Fruit fly (Drosophila melanogaster) whole organism, embryonic: ENCODE data around the gene CG34149.

ENCODE experiments used
- Asciz ChIP-seq: fragments of 200-800 bp; sonication (Bioruptor generic); optimal IDR thresholded peaks from 2 replicates; lab custom pipeline; 2017; ENCODE audit warnings: missing biosample characterization, mild to moderate bottlenecking, missing genetic modification characterization, missing genetic modification reagents
- Awh ChIP-seq: fragments of 200-800 bp; sonication (Bioruptor generic); IDR thresholded peaks from 2 replicates; pipeline ENCODE4, ENCODE4 v1.3.6; 2022; ENCODE audit warnings: missing biosample characterization, missing genetic modification characterization
- Bgb ChIP-seq: fragments of 200-800 bp; sonication (Bioruptor generic); IDR thresholded peaks from 2 replicates; pipeline ENCODE4 v1.3.6; 2022; ENCODE audit warnings: missing biosample characterization, missing genetic modification characterization; ENCODE audit not compliant: partially characterized antibody
- CG10267 ChIP-seq: fragments of 200-800 bp; sonication (Bioruptor generic); optimal IDR thresholded peaks from 2 replicates; lab custom pipeline; 2018; ENCODE audit warnings: missing biosample characterization, mild to moderate bottlenecking, missing genetic modification characterization, moderate library complexity
- CG10462 ChIP-seq: fragments of 200-800 bp; sonication (Bioruptor generic); optimal IDR thresholded peaks from 2 replicates; lab custom pipeline; 2016; ENCODE audit warnings: missing biosample characterization, missing genetic modification characterization
- CG10654 ChIP-seq: fragments of 200-800 bp; sonication (Bioruptor generic); optimal IDR thresholded peaks from 2 replicates; lab custom pipeline; 2016; ENCODE audit warnings: missing biosample characterization, missing genetic modification characterization
- CG11504 ChIP-seq: fragments of 200-800 bp; sonication (Bioruptor generic); optimal IDR thresholded peaks from 3 replicates; lab custom pipeline; 2019; ENCODE audit warnings: missing biosample characterization, mild to moderate bottlenecking, missing genetic modification characterization, moderate library complexity
- CG13775 ChIP-seq: fragments of 200-800 bp; sonication (Bioruptor generic); optimal IDR thresholded peaks from 3 replicates; lab custom pipeline; 2017; ENCODE audit warnings: missing biosample characterization, mild to moderate bottlenecking, missing genetic modification characterization
- CG15696 ChIP-seq: fragments of 200-800 bp; sonication (Bioruptor generic); optimal IDR thresholded peaks from 2 replicates; lab custom pipeline; 2019; ENCODE audit warnings: missing biosample characterization, mild to moderate bottlenecking, missing genetic modification characterization, moderate library complexity
- CG16815 ChIP-seq: fragments of 200-800 bp; sonication (Bioruptor generic); optimal IDR thresholded peaks from 3 replicates; lab custom pipeline; 2017; ENCODE audit warnings: missing biosample characterization, mild to moderate bottlenecking, missing genetic modification characterization
- CG18764 ChIP-seq: fragments of 200-800 bp; sonication (Bioruptor generic); optimal IDR thresholded peaks from 3 replicates; lab custom pipeline; 2016; ENCODE audit warnings: missing biosample characterization, missing genetic modification characterization
- CG34224 ChIP-seq: fragments of 200-800 bp; sonication (Bioruptor generic); IDR thresholded peaks from 3 replicates; pipeline ENCODE4 v1.3.6; 2022; ENCODE audit warnings: missing biosample characterization, missing genetic modification characterization; ENCODE audit not compliant: partially characterized antibody
- CG4328 ChIP-seq: fragments of 200-800 bp; sonication (Bioruptor generic); optimal IDR thresholded peaks from 3 replicates; lab custom pipeline; 2017; ENCODE audit warnings: missing biosample characterization, missing genetic modification reagents, missing genetic modification characterization
- CG4404 ChIP-seq: fragments of 200-800 bp; sonication (Bioruptor generic); IDR thresholded peaks from 2 replicates; pipeline ENCODE4 v1.3.6; 2022; ENCODE audit warnings: missing biosample characterization, missing genetic modification characterization
- CG6813 ChIP-seq: fragments of 200-800 bp; sonication (Bioruptor generic); optimal IDR thresholded peaks from 2 replicates; lab custom pipeline; 2017; ENCODE audit warnings: missing biosample characterization, missing genetic modification characterization, mild to moderate bottlenecking, moderate library complexity, missing genetic modification reagents
- CG8089 ChIP-seq: fragments of 200-800 bp; sonication (Bioruptor generic); optimal IDR thresholded peaks from 3 replicates; lab custom pipeline; 2016; ENCODE audit warnings: missing biosample characterization, missing genetic modification characterization
- CG8478 ChIP-seq: fragments of >200 bp; optimal IDR thresholded peaks from 2 replicates; lab custom pipeline; 2018
- CG9609 ChIP-seq: fragments of 200-800 bp; sonication (Bioruptor generic); optimal IDR thresholded peaks from 3 replicates; lab custom pipeline; 2016; ENCODE audit warnings: missing biosample characterization, missing genetic modification characterization
- CG9817 ChIP-seq: fragments of 200-800 bp; sonication (Bioruptor generic); optimal IDR thresholded peaks from 2 replicates; lab custom pipeline; 2018; ENCODE audit warnings: missing biosample characterization, mild to moderate bottlenecking, missing genetic modification characterization, moderate library complexity
- Chrac-16 ChIP-seq: fragments of 200-800 bp; sonication (Bioruptor generic); optimal IDR thresholded peaks from 3 replicates; lab custom pipeline; 2016; ENCODE audit warnings: missing biosample characterization, missing genetic modification characterization
- Dbx ChIP-seq: fragments of 200-800 bp; sonication (Bioruptor generic); IDR thresholded peaks from 3 replicates; pipeline ENCODE4 v1.3.6; 2022; ENCODE audit warnings: missing biosample characterization, missing genetic modification characterization
- Doc3 ChIP-seq: fragments of 200-800 bp; sonication (Bioruptor generic); IDR thresholded peaks from 3 replicates; pipeline ENCODE4 v1.3.6; 2022; ENCODE audit warnings: missing biosample characterization, missing genetic modification characterization; ENCODE audit not compliant: partially characterized antibody
- Ets65A ChIP-seq: fragments of 200-800 bp; sonication (Bioruptor generic); peaks from one replicate; lab custom pipeline; 2016; ENCODE audit warnings: missing biosample characterization, missing genetic modification characterization
- Gsc ChIP-seq: fragments of 200-800 bp; sonication (Bioruptor generic); IDR thresholded peaks from 2 replicates; pipeline ENCODE4 v1.3.6; 2022; ENCODE audit warnings: missing biosample characterization, missing genetic modification characterization
- H15 ChIP-seq: fragments of 200-800 bp; sonication (Bioruptor generic); IDR thresholded peaks from 3 replicates; pipeline ENCODE4 v1.3.6; 2022; ENCODE audit warnings: missing biosample characterization, missing genetic modification characterization
- H2.0 ChIP-seq: fragments of 200-800 bp; sonication (Bioruptor generic); IDR thresholded peaks from 2 replicates; pipeline ENCODE4 v1.3.6; 2022; ENCODE audit warnings: missing biosample characterization, missing genetic modification characterization
- Kr ChIP-seq: fragments of 200-800 bp; sonication (Bioruptor generic); optimal IDR thresholded peaks from 2 replicates; lab custom pipeline; 2017; ENCODE audit warnings: missing biosample characterization, mild to moderate bottlenecking, missing genetic modification characterization
- MESR4 ChIP-seq: fragments of 200-800 bp; sonication (Bioruptor generic); optimal IDR thresholded peaks from 2 replicates; lab custom pipeline; 2018; ENCODE audit warnings: missing biosample characterization, mild to moderate bottlenecking, missing genetic modification characterization, moderate library complexity
- Med ChIP-seq: fragments of 200-800 bp; sonication (Bioruptor generic); peaks from one replicate; lab custom pipeline; 2016; ENCODE audit warnings: missing biosample characterization, missing genetic modification characterization, mild to moderate bottlenecking, inconsistent platforms, moderate library complexity
- Neu2 ChIP-seq: fragments of 200-800 bp; sonication (Bioruptor generic); optimal IDR thresholded peaks from 3 replicates; lab custom pipeline; 2016; ENCODE audit warnings: missing biosample characterization, missing genetic modification characterization, borderline replicate concordance
- Rfx ChIP-seq: fragments of 200-800 bp; sonication (Bioruptor generic); IDR thresholded peaks from 2 replicates; pipeline ENCODE4 v1.3.6; 2022; ENCODE audit warnings: missing biosample characterization, missing genetic modification characterization
- Sry-β ChIP-seq: fragments of 200-800 bp; sonication (Bioruptor generic); optimal IDR thresholded peaks from 2 replicates; lab custom pipeline; 2018; ENCODE audit warnings: missing biosample characterization, mild to moderate bottlenecking, missing genetic modification characterization, moderate library complexity
- Usf ChIP-seq: fragments of 200-800 bp; sonication (Bioruptor generic); optimal IDR thresholded peaks from 2 replicates; lab custom pipeline; 2017; ENCODE audit warnings: missing genotype, missing biosample characterization, missing genetic modification characterization
- al ChIP-seq: fragments of 200-800 bp; sonication (Bioruptor generic); IDR thresholded peaks from 2 replicates; pipeline ENCODE4 v1.3.6; 2022; ENCODE audit warnings: missing biosample characterization, missing genetic modification characterization
- dysf ChIP-seq: fragments of 200-800 bp; sonication (Bioruptor generic); IDR thresholded peaks from 3 replicates; pipeline ENCODE4 v1.3.6; 2022; ENCODE audit warnings: missing biosample characterization, missing genetic modification characterization
- gro ChIP-seq: fragments of 200-800 bp; sonication (Bioruptor generic); optimal IDR thresholded peaks from 2 replicates; lab custom pipeline; 2016; ENCODE audit warnings: missing biosample characterization, missing genetic modification characterization
- insv ChIP-seq, 2 experiments: fragments of 200-800 bp; sonication (Bioruptor generic); optimal IDR thresholded peaks; 3 replicates each; lab custom pipeline; 2016 to 2018; ENCODE audit warnings: missing biosample characterization in 2 of 2, missing genetic modification characterization in 2 of 2
- kay ChIP-seq: fragments of 200-800 bp; sonication (Bioruptor generic); optimal IDR thresholded peaks from 2 replicates; lab custom pipeline; 2016; ENCODE audit warnings: missing biosample characterization, missing genetic modification characterization
- knrl ChIP-seq: fragments of 200-800 bp; sonication (Bioruptor generic); IDR thresholded peaks from 3 replicates; pipeline ENCODE4 v1.3.6; 2022; ENCODE audit warnings: missing biosample characterization, missing genetic modification characterization; ENCODE audit not compliant: partially characterized antibody
- luna ChIP-seq: fragments of 200-800 bp; sonication (Bioruptor generic); optimal IDR thresholded peaks from 2 replicates; lab custom pipeline; 2016; ENCODE audit warnings: missing biosample characterization, missing genetic modification characterization
- mld ChIP-seq: fragments of 200-800 bp; sonication (Bioruptor generic); IDR thresholded peaks from 3 replicates; pipeline ENCODE4 v1.3.6; 2022; ENCODE audit warnings: missing biosample characterization, missing genetic modification characterization; ENCODE audit not compliant: partially characterized antibody
- p53 ChIP-seq: fragments of 200-800 bp; sonication (Bioruptor generic); optimal IDR thresholded peaks from 2 replicates; lab custom pipeline; 2016; ENCODE audit warnings: missing biosample characterization, missing genetic modification characterization
- pb ChIP-seq: fragments of 200-800 bp; sonication (Bioruptor generic); optimal IDR thresholded peaks from 3 replicates; lab custom pipeline; 2016; ENCODE audit warnings: missing biosample characterization, missing genetic modification characterization
- sens-2 ChIP-seq: fragments of 200-800 bp; sonication (Bioruptor generic); IDR thresholded peaks from 2 replicates; pipeline ENCODE4 v1.3.6; 2022; ENCODE audit warnings: missing biosample characterization, missing genetic modification characterization
- sisA ChIP-seq: fragments of 200-800 bp; sonication (Bioruptor generic); IDR thresholded peaks from 2 replicates; pipeline ENCODE4 v1.3.6; 2022; ENCODE audit warnings: missing biosample characterization, missing genetic modification characterization
- tap ChIP-seq: fragments of 200-800 bp; optimal IDR thresholded peaks from 3 replicates; lab custom pipeline; 2019; ENCODE audit warnings: missing biosample characterization, mild to moderate bottlenecking, missing genetic modification characterization, moderate library complexity
- tna ChIP-seq: fragments of 200-800 bp; sonication (Bioruptor generic); IDR thresholded peaks from 2 replicates; pipeline ENCODE4 v1.3.6; 2022; ENCODE audit warnings: missing biosample characterization, missing genetic modification characterization; ENCODE audit not compliant: partially characterized antibody
- vnd ChIP-seq: fragments of 200-800 bp; sonication (Bioruptor generic); IDR thresholded peaks from 3 replicates; pipeline ENCODE4 v1.3.6; 2022; ENCODE audit warnings: missing biosample characterization, missing genetic modification characterization; ENCODE audit not compliant: partially characterized antibody
- wdn ChIP-seq: fragments of 200-800 bp; sonication (Bioruptor generic); IDR thresholded peaks from 2 replicates; pipeline ENCODE4 v1.3.6; 2022; ENCODE audit warnings: missing biosample characterization, missing genetic modification characterization

Gene CG34149

dm6 chr3R:22411879-22412587, 32.1 kb downstream of the CG34149 start (continued):
- TF ChIP-seq Doc3: no peak
- TF ChIP-seq CG10267 (tag; lab: Kevin White, UChicago): no peak
- no peak for TF ChIP-seq Bgb
- TF ChIP-seq mld (GFP tag; lab: Robert Waterston, UW): no peak
- no peak for TF ChIP-seq Kr (GFP tag; lab: Kevin White, UChicago)
- no peak for TF ChIP-seq al
- no peak for TF ChIP-seq CG6813 (GFP tag; lab: Kevin White, UChicago)

dm6 chr3R:22420911-22421310, 41.0 kb downstream of the CG34149 start, which contains the start of the genes Nop56 and mats:
Gene Nop56 (minus strand): TSS chr3R:22421068.
Gene mats (plus strand): TSS chr3R:22421161.
- TF ChIP-seq Med (peak; percentile 89), CG8089 (no peak), gro (peak; percentile 30), CG4404 (no peak), CG10462 (GFP tag; lab: Kevin White, UChicago) (no peak), Usf (peak; percentile 6), knrl (GFP tag; lab: Robert Waterston, UW) (no peak), MESR4 (peak; percentile 95), CG15696 (tag; lab: Kevin White, UChicago) (no peak), CG11504 (tag; lab: Kevin White, UChicago) (no peak), Asciz (GFP tag; lab: Kevin White, UChicago) (no peak), pb (GFP tag; lab: Kevin White, UChicago) (no peak), H15 (GFP tag; lab: Robert Waterston, UW) (no peak), luna (GFP tag; lab: Kevin White, UChicago) (no peak), CG18764 (no peak), Awh (GFP tag; lab: Robert Waterston, UW) (no peak), CG9609 (GFP tag; lab: Kevin White, UChicago) (no peak), CG10654 (GFP tag; lab: Kevin White, UChicago) (no peak), CG8478 (lab: Kevin White, UChicago) (no peak), Chrac-16 (GFP tag; lab: Kevin White, UChicago) (no peak), H2.0 (GFP tag; lab: Robert Waterston, UW) (no peak), sisA (no peak), tap (no peak), CG4328 (GFP tag; lab: Kevin White, UChicago) (no peak), insv (GFP tag; optimal IDR thresholded peaks at IDR 0.05; lab: Kevin White, UChicago) (peak in 1 of 2 experiments; percentile 55), Ets65A (no peak), Sry-β (GFP tag; lab: Kevin White, UChicago) (no peak), CG34224 (GFP tag; lab: Robert Waterston, UW) (peak; percentile 32; the same call in 1 of the 3 replicates), Neu2 (GFP tag; lab: Kevin White, UChicago) (no peak), Gsc (GFP tag; lab: Robert Waterston, UW) (no peak), mld (GFP tag; lab: Robert Waterston, UW) (no peak), sens-2 (no peak), CG13775 (no peak), p53 (no peak), vnd (GFP tag; lab: Robert Waterston, UW) (no peak), CG9817 (no peak), kay (GFP tag; lab: Kevin White, UChicago) (no peak), tna (GFP tag; lab: Robert Waterston, UW) (no peak), Dbx (GFP tag; lab: Robert Waterston, UW) (0 out of 3 replicates have a peak, but pooled peaks have one; percentile 28), Rfx (no peak), wdn (GFP tag; lab: Robert Waterston, UW) (no peak), CG16815 (GFP tag; lab: Kevin White, UChicago) (no peak), dysf (GFP tag; lab: Robert Waterston, UW) (no peak)
